Fruit fly (Drosophila melanogaster): ENCODE results near the gene CG13239.

dm6 chr3L:22824668-22825192 lies 35.9 kb upstream of the CG13239 start:
- peak; percentile 30 for TF ChIP-seq CG7101 (tag; optimal IDR thresholded peaks at IDR 0.05)
- TF ChIP-seq CG11617 (GFP tag; optimal IDR thresholded peaks at IDR 0.05): peak; percentile 60
- peak; percentile 8 for TF ChIP-seq CG14711 (tag; optimal IDR thresholded peaks at IDR 0.05)
- TF ChIP-seq cnc (optimal IDR thresholded peaks at IDR 0.05): no peak
- peak; percentile 74 for TF ChIP-seq cic (GFP tag; optimal IDR thresholded peaks at IDR 0.05)
- TF ChIP-seq bab1 (GFP tag; optimal IDR thresholded peaks at IDR 0.05): peak; percentile 9
- no peak for TF ChIP-seq CG5204 (GFP tag; optimal IDR thresholded peaks at IDR 0.05)

Measured in whole organism, adult.